Worm (Caenorhabditis elegans): ENCODE measurements around the gene Y22D7AR.6.

DNA sequence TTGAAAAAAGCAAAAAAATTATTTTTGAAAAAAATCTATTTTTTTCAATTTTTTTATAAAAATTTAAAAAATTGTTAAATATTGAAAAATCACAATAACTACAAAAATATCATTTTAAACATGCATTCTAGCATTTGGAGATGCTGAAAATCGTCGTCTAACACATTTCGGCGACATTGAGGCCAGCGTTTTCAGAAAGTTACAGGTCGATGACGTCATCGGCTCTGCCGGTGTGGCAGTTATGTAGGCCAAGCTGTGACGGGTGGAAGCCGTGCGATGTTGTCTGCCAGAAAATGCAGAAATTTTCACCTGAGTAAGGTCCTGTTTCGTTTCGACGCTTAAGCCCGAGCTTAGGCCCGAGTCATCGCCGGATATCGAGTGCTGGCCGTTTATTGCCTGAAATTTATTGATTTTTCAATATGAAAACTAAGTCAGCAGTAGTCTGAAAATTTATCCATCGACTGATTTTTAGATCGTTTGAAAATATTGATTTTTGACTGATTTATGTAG is 10.7 kb downstream of the Y22D7AR.6 start, which contains the start of gene Y22D7AR.3:
- TF ChIP-seq ref-1 (GFP tag; conservative IDR thresholded peaks at IDR 0.05): no peak
- TF ChIP-seq klf-2 (GFP tag; conservative IDR thresholded peaks at IDR 0.05): no peak
- no peak for TF ChIP-seq cog-1 (tag; optimal IDR thresholded peaks at IDR 0.05)
